Worm (Caenorhabditis elegans): ENCODE results near the gene F58E2.3.
"Not testable (repeated sequence)": the region's sequence is repeated elsewhere in the genome, so short reads cannot be mapped to it uniquely, and the experiment has no call there.

F58E2.3 gene

DNA sequence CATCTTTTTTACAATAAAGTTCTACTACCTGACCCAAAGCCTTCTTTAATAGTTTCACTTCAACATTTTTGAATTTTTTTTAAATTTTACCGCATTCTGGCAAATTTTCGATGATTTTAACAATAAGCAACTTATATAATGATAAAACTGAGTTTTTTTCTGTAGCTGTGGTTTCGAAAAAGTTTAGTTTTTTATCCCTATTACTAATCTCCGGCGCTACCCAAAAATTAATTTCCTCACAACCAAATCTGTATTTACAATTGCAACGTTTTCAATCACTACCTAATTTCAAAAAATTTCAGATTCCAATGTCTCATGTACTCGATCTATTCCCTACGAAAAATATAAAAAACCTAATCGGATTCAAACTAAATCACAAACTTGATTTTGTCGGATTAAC is at the start of gene F58E2.3:
Gene F58E2.3, plus strand, starts transcription at position 301 of the 400 bp plus-strand sequence.
- no peak for TF ChIP-seq aly-2 (tag; optimal IDR thresholded peaks at IDR 0.05)
- TF ChIP-seq egl-27 (tag; optimal IDR thresholded peaks at IDR 0.05): no peak
- no peak for TF ChIP-seq nhr-77 (tag; optimal IDR thresholded peaks at IDR 0.05)
- TF ChIP-seq ZK546.5 (tag; optimal IDR thresholded peaks at IDR 0.05): no peak

DNA sequence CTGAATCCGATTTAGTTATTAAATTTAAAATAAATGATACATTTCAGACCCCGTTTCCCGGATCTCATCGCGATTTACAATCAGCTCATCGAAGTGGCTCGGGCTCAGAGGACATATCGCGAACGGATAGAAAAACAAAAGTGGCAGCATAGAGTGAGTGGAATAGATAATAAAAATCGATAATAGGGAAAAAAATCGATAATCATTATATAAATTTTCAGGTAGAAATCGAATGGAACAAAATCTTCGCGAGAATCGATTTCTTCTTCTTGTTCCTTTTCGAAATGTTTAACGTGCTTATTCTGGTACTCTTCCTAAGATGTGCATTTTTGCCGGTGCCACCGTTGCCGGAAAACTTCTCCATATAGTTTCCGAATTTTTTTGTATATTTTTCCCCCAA is 48.5 kb upstream of the F58E2.3 start:
- TF ChIP-seq ztf-1 (GFP tag; conservative IDR thresholded peaks at IDR 0.05) (no peak), aly-2 (tag; optimal IDR thresholded peaks at IDR 0.05) (no peak), nhr-25 (tag; optimal IDR thresholded peaks at IDR 0.05) (no peak), zag-1 (tag; optimal IDR thresholded peaks at IDR 0.05) (no peak)

DNA sequence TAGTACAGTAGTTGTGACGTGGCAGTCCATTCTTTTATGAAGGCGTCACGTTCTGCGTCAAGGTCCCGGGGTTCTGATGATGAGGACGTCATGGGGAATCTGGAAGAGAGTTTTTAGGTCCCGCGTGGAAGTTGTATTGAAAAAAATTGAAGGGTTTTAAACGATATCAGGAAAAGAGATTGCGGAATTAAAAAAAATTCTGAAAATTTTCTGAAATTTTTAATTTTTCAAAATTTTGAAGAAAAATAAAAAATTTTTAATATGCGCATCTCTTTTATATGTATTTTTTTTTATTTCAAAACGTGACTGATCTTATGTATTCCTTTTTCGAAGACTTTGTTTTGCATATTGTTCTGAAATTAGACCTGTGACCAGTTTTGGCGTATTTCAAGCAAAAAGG is 44.7 kb upstream of the F58E2.3 start, which contains the start of gene C04C3.6:
Gene C04C3.6, minus strand, starts transcription at position 101 of the 400 bp plus-strand sequence.
- TF ChIP-seq peb-1 (tag; optimal IDR thresholded peaks at IDR 0.05) (no peak), ZK546.5 (tag; optimal IDR thresholded peaks at IDR 0.05) (no peak), ztf-11 (tag; optimal IDR thresholded peaks at IDR 0.05) (no peak), ama-1 (optimal IDR thresholded peaks at IDR 0.05) (no peak), nhr-11 (tag; optimal IDR thresholded peaks at IDR 0.05) (no peak), C34F6.9 (tag; optimal IDR thresholded peaks at IDR 0.05) (no peak), lsy-2 (tag; optimal IDR thresholded peaks at IDR 0.05) (no peak), lin-13 (GFP tag; optimal IDR thresholded peaks at IDR 0.05) (no peak)

DNA sequence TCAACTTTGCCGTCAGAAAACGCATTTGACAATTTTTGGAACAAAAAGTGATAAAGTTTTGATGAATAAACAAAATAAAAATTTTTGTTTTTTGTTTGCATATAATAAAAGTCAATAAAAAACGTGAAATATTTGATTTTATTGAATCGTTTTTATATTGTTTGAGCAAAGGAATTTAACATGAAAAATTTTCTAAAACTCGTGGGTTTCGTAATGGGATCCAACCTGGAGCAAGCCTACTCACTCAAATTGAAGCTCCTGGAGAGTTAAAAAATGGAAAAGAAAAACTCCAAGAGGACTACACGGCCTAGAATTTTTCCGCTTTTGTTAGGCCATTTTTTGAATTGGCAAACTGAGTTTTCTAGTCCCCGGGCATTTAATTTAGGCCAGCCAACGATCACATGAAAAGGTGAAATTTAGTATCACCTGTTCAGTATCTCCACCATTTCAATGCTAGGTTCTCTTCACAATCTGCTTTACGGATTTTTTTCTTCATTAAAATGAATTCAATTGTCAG is 38.7 kb upstream of the F58E2.3 start, which contains the start of the genes C04C3.9 and srz-60:
Gene C04C3.9, minus strand, starts transcription at position 101 of the 517 bp plus-strand sequence.
Gene srz-60, plus strand, starts transcription at position 467 of the 517 bp plus-strand sequence.
- TF ChIP-seq nhr-25 (tag; optimal IDR thresholded peaks at IDR 0.05) (no peak), crh-2 (tag; optimal IDR thresholded peaks at IDR 0.05) (no peak), zag-1 (tag; optimal IDR thresholded peaks at IDR 0.05) (no peak), egl-27 (tag; optimal IDR thresholded peaks at IDR 0.05) (no peak), mbf-1 (tag; optimal IDR thresholded peaks at IDR 0.05) (no peak), nhr-11 (tag; optimal IDR thresholded peaks at IDR 0.05) (no peak), aly-2 (tag; optimal IDR thresholded peaks at IDR 0.05) (no peak), gmeb-1 (tag; optimal IDR thresholded peaks at IDR 0.05) (no peak), dmd-4 (tag; optimal IDR thresholded peaks at IDR 0.05) (no peak), lin-13 (GFP tag; optimal IDR thresholded peaks at IDR 0.05) (no peak), ztf-1 (GFP tag; conservative IDR thresholded peaks at IDR 0.05) (no peak), elt-3 (tag; optimal IDR thresholded peaks at IDR 0.05) (no peak), nhr-129 (tag; optimal IDR thresholded peaks at IDR 0.05) (no peak), ztf-11 (tag; optimal IDR thresholded peaks at IDR 0.05) (no peak), unc-39 (tag; optimal IDR thresholded peaks at IDR 0.05) (no peak), lin-39 (tag; optimal IDR thresholded peaks at IDR 0.05) (no peak), ama-1 (optimal IDR thresholded peaks at IDR 0.05) (no peak), elt-1 (tag; optimal IDR thresholded peaks at IDR 0.05) (no peak)

DNA sequence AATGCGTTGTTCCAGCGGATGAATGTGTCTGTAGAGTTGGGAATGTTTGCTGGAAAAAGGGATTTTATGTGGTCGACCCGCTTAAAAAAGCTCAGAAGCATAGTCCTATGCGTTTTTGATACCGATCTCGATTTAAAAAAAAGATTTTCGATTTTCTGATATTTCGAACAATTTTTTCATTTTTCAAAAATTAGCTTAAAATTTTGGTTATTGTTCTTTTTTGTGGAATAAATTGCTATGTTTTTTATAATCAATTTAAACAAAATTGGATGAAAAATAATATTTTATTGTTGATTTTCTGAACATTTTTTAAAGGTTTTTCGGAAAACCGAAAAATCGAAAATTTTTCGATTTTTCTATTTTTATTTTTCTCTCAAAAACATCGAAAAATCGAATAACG is 33.8 kb upstream of the F58E2.3 start, which contains the start of gene C04C3.7:
Gene C04C3.7, minus strand, starts transcription at position 101 of the 400 bp plus-strand sequence.
- not testable (repeated sequence) for TF ChIP-seq ztf-4, R02D3.7, lin-39 (tag; optimal IDR thresholded peaks at IDR 0.05)

DNA sequence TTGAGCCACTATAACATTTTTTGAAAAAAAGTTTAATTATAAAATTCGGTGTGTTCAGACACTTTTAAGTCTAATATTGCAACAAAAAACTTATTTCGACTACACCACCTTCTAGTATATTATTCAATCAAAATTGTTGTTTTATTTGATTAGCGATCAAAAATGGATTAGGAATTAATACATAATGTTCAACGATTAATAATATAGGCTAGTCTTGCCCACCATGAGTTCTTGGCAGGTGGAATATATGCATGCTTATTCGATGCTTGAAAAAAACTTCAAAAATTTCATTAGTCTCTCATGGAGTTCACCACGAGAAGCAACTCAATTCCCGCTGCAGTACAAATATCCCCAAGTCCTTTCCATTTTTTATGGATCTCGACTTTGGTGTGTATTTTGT is 31.2 kb upstream of the F58E2.3 start, which contains the start of gene srz-32:
Gene srz-32, plus strand, starts transcription at position 301 of the 400 bp plus-strand sequence.
- TF ChIP-seq nhr-25 (tag; optimal IDR thresholded peaks at IDR 0.05) (no peak), nhr-10 (tag; optimal IDR thresholded peaks at IDR 0.05) (no peak), sma-9 (GFP tag; optimal IDR thresholded peaks at IDR 0.05) (no peak), sma-9 (tag; optimal IDR thresholded peaks at IDR 0.05) (no peak), dmd-4 (tag; optimal IDR thresholded peaks at IDR 0.05) (no peak), ztf-4 (tag; optimal IDR thresholded peaks at IDR 0.05) (no peak)

DNA sequence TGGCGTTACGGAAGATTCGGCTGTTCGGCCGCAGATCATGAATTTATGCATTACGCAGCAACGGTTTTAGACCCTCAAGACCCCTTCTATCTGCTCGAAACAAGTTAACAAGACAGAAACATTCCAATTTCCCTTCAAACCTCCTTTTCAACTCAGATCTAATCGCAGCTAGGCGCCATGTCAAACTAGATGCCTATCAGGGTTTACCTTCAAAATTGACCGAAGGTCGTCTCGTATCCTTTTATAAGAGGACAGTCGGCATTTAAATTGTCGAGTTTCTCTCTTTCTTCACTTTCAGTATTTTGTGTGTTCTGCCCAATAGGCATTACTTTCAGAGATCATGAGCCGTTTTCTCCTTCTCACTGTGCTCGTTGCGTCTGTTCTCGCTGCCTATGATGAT is 29.2 kb upstream of the F58E2.3 start, which contains the start of gene grd-13:
Gene grd-13, plus strand, starts transcription at position 291 of the 400 bp plus-strand sequence.
- peak; percentile 70 for TF ChIP-seq elt-1 (tag; optimal IDR thresholded peaks at IDR 0.05)
- peak; percentile 36 for TF ChIP-seq sma-9 (GFP tag; optimal IDR thresholded peaks at IDR 0.05)
- TF ChIP-seq sma-9 (tag; optimal IDR thresholded peaks at IDR 0.05): no peak
- no peak for TF ChIP-seq mab-5 (tag; optimal IDR thresholded peaks at IDR 0.05)
- no peak for TF ChIP-seq fos-1 (tag; optimal IDR thresholded peaks at IDR 0.05)
- peak; percentile 60 for TF ChIP-seq nhr-23 (tag; optimal IDR thresholded peaks at IDR 0.05)
- peak; percentile 32 for TF ChIP-seq nhr-25 (tag; optimal IDR thresholded peaks at IDR 0.05)
- TF ChIP-seq ceh-16 (tag; optimal IDR thresholded peaks at IDR 0.05): peak; percentile 85
